Worm (Caenorhabditis elegans) whole organism, midembryonic: ENCODE data around the gene T09F5.20.

Source experiments
- T22C8.4 ChIP-seq: fragments of 200-800 bp; sonication (Bioruptor generic); IDR thresholded peaks from 2 replicates; pipeline ENCODE4 v1.3.6; 2022; ENCODE audit warnings: missing genetic modification characterization, missing compliant biosample characterization
- cog-1 ChIP-seq: sonication (generic microtip); optimal IDR thresholded peaks from 2 replicates; lab custom pipeline; 2016; ENCODE audit warnings: missing genetic modification characterization, missing compliant biosample characterization
- flt-1 ChIP-seq: fragments of 200-800 bp; sonication (Bioruptor generic); IDR thresholded peaks from 2 replicates; pipeline ENCODE4 v1.3.6; 2022; ENCODE audit warnings: missing genetic modification characterization, missing compliant biosample characterization
- klf-2 ChIP-seq: fragments of 200-800 bp; sonication (Bioruptor generic); conservative IDR thresholded peaks from 2 replicates; pipeline ENCODE4 v1.3.6; 2022; ENCODE audit warnings: missing genetic modification reagents, missing genetic modification characterization, missing compliant biosample characterization
- med-1 ChIP-seq: sonication (generic microtip); optimal IDR thresholded peaks from 2 replicates; lab custom pipeline; 2017; ENCODE audit warnings: missing genetic modification characterization, mild to moderate bottlenecking, missing compliant biosample characterization, antibody characterized with exemption, missing genetic modification reagents; ENCODE audit not compliant: insufficient read depth
- ref-1 ChIP-seq: fragments of 200-800 bp; sonication (Bioruptor generic); conservative IDR thresholded peaks from 2 replicates; pipeline ENCODE4 v1.3.6; 2022; ENCODE audit warnings: missing genetic modification reagents, missing genetic modification characterization, missing compliant biosample characterization
- tab-1 ChIP-seq: fragments of 200-800 bp; sonication (Bioruptor generic); IDR thresholded peaks from 2 replicates; pipeline ENCODE4 v1.3.6; 2022; ENCODE audit warnings: missing genetic modification characterization, missing compliant biosample characterization
- ztf-23 ChIP-seq: fragments of 200-800 bp; sonication (Bioruptor generic); IDR thresholded peaks from 2 replicates; pipeline ENCODE4 v1.3.6; 2022; ENCODE audit warnings: missing genetic modification reagents, missing genetic modification characterization, missing compliant biosample characterization
- ztf-29 ChIP-seq: fragments of 200-800 bp; sonication (Bioruptor generic); IDR thresholded peaks from 2 replicates; pipeline ENCODE4 v1.3.6; 2022; ENCODE audit warnings: missing genetic modification reagents, missing genetic modification characterization, missing compliant biosample characterization

T09F5.20 gene

DNA sequence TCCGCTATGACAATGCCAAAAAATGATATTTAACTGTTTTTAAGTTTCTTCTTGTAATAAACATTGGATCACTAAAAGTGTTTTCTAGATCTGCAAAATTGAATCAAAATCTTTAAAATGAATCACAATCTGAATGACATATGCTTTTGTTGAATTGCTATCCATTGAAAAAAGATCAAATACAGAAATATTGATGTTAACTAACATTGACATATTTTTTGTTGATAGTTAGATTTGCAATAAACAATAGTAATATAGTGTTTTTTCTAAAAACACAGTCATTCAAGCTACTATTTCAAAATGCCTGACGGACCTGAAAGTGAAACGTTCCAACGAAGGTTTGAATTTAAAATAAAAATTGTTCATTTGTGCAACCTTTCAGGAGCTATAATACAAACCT lies 3.0 kb upstream of the T09F5.20 start, which contains the start of gene T09F5.2:
TSS of gene T09F5.2 (plus strand) at position 301 of the 400 bp plus-strand sequence.
- TF ChIP-seq ztf-23 (GFP tag; lab: Robert Waterston, UW) (no peak), flt-1 (GFP tag; lab: Robert Waterston, UW) (no peak), ref-1 (GFP tag; lab: Robert Waterston, UW) (no peak), cog-1 (tag; lab: Kevin White, UChicago) (no peak), tab-1 (GFP tag; lab: Robert Waterston, UW) (no peak), ztf-29 (GFP tag; lab: Robert Waterston, UW) (no peak), klf-2 (no peak), med-1 (no peak), T22C8.4 (GFP tag; lab: Robert Waterston, UW) (no peak)

DNA sequence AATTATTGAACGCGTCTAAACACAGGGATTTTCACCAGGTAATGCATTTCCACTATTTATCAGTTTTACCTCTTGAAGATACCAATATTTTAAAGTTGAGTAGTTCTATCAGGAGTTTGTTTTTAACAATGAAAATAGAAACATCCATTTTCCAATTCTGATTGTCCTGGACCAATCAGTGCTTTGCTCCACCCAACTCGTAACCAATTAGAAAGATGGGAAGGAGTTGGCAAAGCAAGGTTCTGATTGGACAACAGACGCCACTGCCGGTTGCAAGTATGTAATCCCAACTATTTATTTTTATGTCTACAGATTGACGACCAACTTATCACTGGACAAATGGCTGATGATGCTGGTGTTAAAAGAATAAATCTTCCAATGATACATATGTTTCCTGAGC lies 2.5 kb upstream of the T09F5.20 start:
- TF ChIP-seq flt-1 (GFP tag; lab: Robert Waterston, UW) (no peak), med-1 (no peak), T22C8.4 (GFP tag; lab: Robert Waterston, UW) (no peak), ztf-23 (GFP tag; lab: Robert Waterston, UW) (no peak), cog-1 (tag; lab: Kevin White, UChicago) (no peak), ztf-29 (GFP tag; lab: Robert Waterston, UW) (no peak), tab-1 (GFP tag; lab: Robert Waterston, UW) (no peak), ref-1 (GFP tag; lab: Robert Waterston, UW) (no peak), klf-2 (no peak)

DNA sequence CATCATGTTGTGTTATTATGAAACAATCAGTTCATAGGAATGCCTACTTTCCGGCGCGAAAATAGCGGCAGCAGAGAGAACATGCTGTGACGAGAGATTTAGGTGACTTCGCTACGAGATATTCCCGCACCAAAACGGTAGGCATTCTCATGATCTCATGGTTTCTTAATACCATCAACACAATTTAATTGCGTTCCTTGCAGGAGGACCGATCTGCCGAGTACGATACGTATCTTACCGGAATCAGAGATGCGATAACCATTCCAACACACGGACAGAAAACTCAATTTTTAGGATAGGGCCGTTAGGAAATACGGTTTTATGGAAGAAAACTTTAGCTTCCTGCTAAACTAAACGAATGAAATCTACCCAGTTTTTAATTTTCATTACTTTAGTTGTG lies 1.1 kb upstream of the T09F5.20 start, which contains the start of gene T09F5.1:
TSS of gene T09F5.1 (plus strand) at position 301 of the 400 bp plus-strand sequence.
- TF ChIP-seq ztf-29 (GFP tag; lab: Robert Waterston, UW) (no peak), ref-1 (GFP tag; lab: Robert Waterston, UW) (no peak)

DNA sequence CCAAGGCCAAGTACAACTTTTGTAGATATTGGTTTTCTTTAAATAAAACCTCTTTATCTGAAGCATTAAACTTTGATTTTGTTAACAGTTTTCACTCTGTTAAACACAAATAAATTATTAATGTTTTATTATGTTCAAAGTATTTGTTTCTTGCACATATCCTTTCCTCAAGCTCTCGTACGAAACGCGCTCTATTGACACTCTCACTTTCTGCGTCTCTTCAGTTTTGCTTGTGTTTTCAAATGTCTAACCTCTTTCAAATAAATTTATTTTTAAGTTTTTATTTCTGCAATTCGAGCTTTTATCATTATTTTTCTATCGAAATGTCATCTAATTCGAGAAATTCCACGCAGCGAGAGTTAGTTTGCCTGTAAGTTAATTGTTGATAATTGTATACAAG lies 3.9 kb downstream of the T09F5.20 start, which contains the start of gene K08F9.4:
TSS of gene K08F9.4 (plus strand) at position 222 of the 400 bp plus-strand sequence.
- TF ChIP-seq cog-1 (tag; lab: Kevin White, UChicago) (no peak), ztf-23 (GFP tag; lab: Robert Waterston, UW) (no peak), flt-1 (GFP tag; lab: Robert Waterston, UW) (no peak), T22C8.4 (GFP tag; lab: Robert Waterston, UW) (no peak), med-1 (no peak), tab-1 (GFP tag; lab: Robert Waterston, UW) (no peak), klf-2 (no peak)

DNA sequence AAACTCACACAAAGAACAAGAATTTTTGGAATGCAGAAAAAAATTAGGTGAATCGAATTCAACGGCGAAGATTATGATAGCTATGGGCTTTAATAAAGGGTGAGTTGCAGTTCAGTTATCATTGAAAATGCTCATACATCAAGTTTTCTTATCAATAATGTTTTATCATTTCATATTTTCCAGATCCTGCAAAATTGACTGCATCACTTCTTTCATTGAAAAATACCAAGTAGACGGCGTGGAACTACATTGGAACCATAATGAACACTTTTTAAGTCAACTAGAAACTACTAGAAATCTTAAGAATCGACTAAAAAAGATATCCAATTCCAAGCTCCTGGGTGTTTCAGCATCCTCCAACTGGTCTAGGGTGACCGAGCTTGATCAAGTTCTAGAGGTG lies 4.4 kb downstream of the T09F5.20 start, which contains the start of gene K08F9.1:
TSS of gene K08F9.1 (minus strand) at position 101 of the 400 bp plus-strand sequence.
- TF ChIP-seq cog-1 (tag; lab: Kevin White, UChicago): no peak
- no peak for TF ChIP-seq klf-2
- no peak for TF ChIP-seq tab-1 (GFP tag; lab: Robert Waterston, UW)
- TF ChIP-seq med-1: no peak
- TF ChIP-seq ztf-23 (GFP tag; lab: Robert Waterston, UW): no peak

DNA sequence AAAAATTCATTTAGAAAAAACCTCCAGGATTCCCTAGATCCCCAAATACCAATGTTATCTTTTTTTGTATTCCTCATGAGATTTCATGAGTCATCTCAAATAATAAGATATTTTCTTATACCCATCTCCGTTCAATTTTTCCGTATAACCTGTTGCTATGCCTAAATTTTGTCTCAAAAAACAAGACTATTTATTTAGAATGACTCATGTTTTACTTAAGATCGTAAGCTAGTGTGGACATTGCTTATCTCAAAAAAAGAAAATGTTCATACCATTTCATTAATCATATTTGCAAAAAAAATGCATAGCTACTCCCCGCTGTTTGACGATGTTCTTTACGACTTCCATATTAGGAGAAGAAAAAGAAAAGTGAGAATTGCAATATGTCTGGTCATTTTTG lies 7.4 kb downstream of the T09F5.20 start, which contains the start of gene K08F9.3:
TSS of gene K08F9.3 (plus strand) at position 301 of the 400 bp plus-strand sequence.
- no peak for TF ChIP-seq med-1
- no peak for TF ChIP-seq ztf-23 (GFP tag; lab: Robert Waterston, UW)
- no peak for TF ChIP-seq T22C8.4 (GFP tag; lab: Robert Waterston, UW)
- no peak for TF ChIP-seq klf-2
- TF ChIP-seq ref-1 (GFP tag; lab: Robert Waterston, UW): no peak
- TF ChIP-seq tab-1 (GFP tag; lab: Robert Waterston, UW): no peak
- no peak for TF ChIP-seq flt-1 (GFP tag; lab: Robert Waterston, UW)
- TF ChIP-seq cog-1 (tag; lab: Kevin White, UChicago): no peak
- no peak for TF ChIP-seq ztf-29 (GFP tag; lab: Robert Waterston, UW)

DNA sequence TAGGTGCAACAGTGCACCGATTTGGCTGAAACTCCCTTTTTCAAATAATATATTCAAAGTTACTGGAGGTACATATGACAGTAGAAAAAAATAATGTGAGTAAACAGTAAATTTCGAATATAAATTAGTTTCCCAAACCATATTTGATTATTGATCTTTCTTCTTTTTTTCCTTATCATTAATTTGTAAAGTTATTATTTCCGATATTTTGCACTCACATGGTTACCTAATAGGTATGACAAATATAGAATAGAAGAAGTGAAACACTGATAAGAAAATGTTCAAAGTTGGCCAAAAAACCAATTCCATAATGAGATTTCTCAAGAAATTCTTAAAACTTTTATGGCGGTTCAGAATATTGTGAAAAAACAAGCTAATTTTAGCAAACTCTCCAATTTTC lies 7.9 kb downstream of the T09F5.20 start:
- TF ChIP-seq klf-2: no peak
- TF ChIP-seq flt-1 (GFP tag; lab: Robert Waterston, UW): no peak
- no peak for TF ChIP-seq T22C8.4 (GFP tag; lab: Robert Waterston, UW)

DNA sequence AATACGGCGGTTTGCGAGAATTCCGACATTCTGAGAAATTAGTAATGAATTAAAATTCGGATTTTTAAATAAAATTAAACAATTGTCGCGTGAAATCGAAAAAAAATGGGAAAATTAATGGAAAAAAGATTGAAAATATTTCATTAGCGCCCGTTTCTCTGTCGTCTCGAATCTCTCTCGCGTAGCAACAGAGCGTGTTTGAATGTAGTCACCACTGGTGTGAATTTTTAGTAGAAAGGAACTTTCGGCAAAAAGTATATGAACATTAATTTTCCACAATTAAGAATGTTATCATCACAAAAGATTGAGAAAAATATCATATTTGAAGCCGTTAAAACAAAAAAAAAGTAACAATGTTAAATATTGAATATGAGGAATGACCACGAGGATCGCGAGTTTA lies 10.9 kb downstream of the T09F5.20 start, which contains the start of gene aipl-1:
TSS of gene aipl-1 (minus strand) at position 30 of the 400 bp plus-strand sequence.
- TF ChIP-seq ztf-23 (GFP tag; lab: Robert Waterston, UW) (0 out of 2 replicates have a peak, but pooled peaks have one; percentile 37), ztf-29 (GFP tag; lab: Robert Waterston, UW) (no peak), cog-1 (tag; lab: Kevin White, UChicago) (peak; percentile 1)

DNA sequence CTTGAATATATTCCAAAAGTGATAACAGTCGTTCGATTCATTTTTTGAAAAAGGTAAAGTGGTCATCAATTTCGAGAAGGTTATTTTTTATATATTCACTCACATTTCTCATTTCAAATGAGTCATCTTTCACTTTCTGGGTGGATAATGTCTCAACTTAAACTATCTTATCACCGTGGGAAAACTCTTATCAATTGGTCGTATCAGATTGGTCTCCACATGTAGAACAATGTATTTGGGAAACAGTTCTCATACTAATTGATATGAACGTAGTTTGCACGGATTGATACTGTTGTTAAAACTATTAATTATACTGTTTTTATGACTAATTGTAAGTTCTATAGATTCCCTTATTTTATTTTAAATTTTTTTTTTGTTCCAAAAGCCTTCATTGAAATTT lies 13.9 kb downstream of the T09F5.20 start:
- TF ChIP-seq T22C8.4 (GFP tag; lab: Robert Waterston, UW) (no peak), med-1 (no peak), klf-2 (no peak), cog-1 (tag; lab: Kevin White, UChicago) (no peak), tab-1 (GFP tag; lab: Robert Waterston, UW) (no peak), ztf-29 (GFP tag; lab: Robert Waterston, UW) (no peak), ref-1 (GFP tag; lab: Robert Waterston, UW) (no peak), ztf-23 (GFP tag; lab: Robert Waterston, UW) (no peak), flt-1 (GFP tag; lab: Robert Waterston, UW) (no peak)

DNA sequence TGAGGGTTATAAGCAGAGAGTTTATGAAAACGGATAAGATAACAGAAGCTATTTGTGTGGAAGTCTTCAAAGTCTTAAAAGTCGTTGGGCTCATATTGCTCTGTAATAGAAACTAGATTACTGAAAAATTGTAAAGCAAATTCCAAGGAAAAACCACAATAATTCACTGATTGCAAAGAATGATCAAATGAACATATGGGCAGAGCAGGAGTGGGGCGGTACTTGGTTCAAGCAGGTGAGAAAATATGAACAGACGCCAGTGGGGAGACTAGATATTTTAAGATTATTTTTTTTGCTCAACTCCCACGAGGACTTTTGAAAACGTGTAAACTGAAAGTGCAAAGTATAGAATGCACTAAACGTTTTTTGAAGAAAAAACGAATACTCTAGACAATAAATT lies 15.3 kb downstream of the T09F5.20 start, which contains the start of gene str-171:
TSS of gene str-171 (minus strand) at position 101 of the 400 bp plus-strand sequence.
- no peak for TF ChIP-seq ref-1 (GFP tag; lab: Robert Waterston, UW)
- TF ChIP-seq klf-2: no peak
- no peak for TF ChIP-seq cog-1 (tag; lab: Kevin White, UChicago)
- no peak for TF ChIP-seq flt-1 (GFP tag; lab: Robert Waterston, UW)
- no peak for TF ChIP-seq med-1
- no peak for TF ChIP-seq ztf-29 (GFP tag; lab: Robert Waterston, UW)
- TF ChIP-seq tab-1 (GFP tag; lab: Robert Waterston, UW): no peak
- no peak for TF ChIP-seq T22C8.4 (GFP tag; lab: Robert Waterston, UW)
- no peak for TF ChIP-seq ztf-23 (GFP tag; lab: Robert Waterston, UW)
